Fruit fly (Drosophila melanogaster) whole organism, embryonic: ENCODE measurements around the gene roq.

Experiments used
- BEAF-32 ChIP-seq: fragments of 200-800 bp; sonication (Bioruptor generic); optimal IDR thresholded peaks from 3 replicates; lab custom pipeline; 2017; ENCODE audit warnings: missing biosample characterization, missing genetic modification characterization, mild to moderate bottlenecking, moderate library complexity, missing genetic modification reagents
- CG10462 ChIP-seq: fragments of 200-800 bp; sonication (Bioruptor generic); optimal IDR thresholded peaks from 2 replicates; lab custom pipeline; 2016; ENCODE audit warnings: missing biosample characterization, missing genetic modification characterization
- CG11695 ChIP-seq: fragments of 200-800 bp; sonication (Bioruptor generic); IDR thresholded peaks from 3 replicates; pipeline ENCODE4 v1.3.6; 2022; ENCODE audit warnings: missing biosample characterization, missing genetic modification characterization
- CG12155 ChIP-seq: fragments of 200-800 bp; sonication (Bioruptor generic); optimal IDR thresholded peaks from 3 replicates; lab custom pipeline; 2016; ENCODE audit warnings: missing biosample characterization, missing genetic modification characterization
- CG13424 ChIP-seq: fragments of 200-800 bp; sonication (Bioruptor generic); optimal IDR thresholded peaks from 2 replicates; lab custom pipeline; 2019; ENCODE audit warnings: missing biosample characterization, mild to moderate bottlenecking, missing genetic modification characterization, moderate library complexity
- CG15011 ChIP-seq: fragments of 200-800 bp; sonication (Bioruptor generic); optimal IDR thresholded peaks from 3 replicates; lab custom pipeline; 2018; ENCODE audit warnings: missing biosample characterization, mild to moderate bottlenecking, missing genetic modification characterization
- CG15696 ChIP-seq: fragments of 200-800 bp; sonication (Bioruptor generic); optimal IDR thresholded peaks from 2 replicates; lab custom pipeline; 2019; ENCODE audit warnings: missing biosample characterization, mild to moderate bottlenecking, missing genetic modification characterization, moderate library complexity
- CG18619 ChIP-seq: fragments of 200-800 bp; sonication (Bioruptor generic); optimal IDR thresholded peaks from 3 replicates; lab custom pipeline; 2017; ENCODE audit warnings: missing biosample characterization, mild to moderate bottlenecking, missing genetic modification characterization
- CG3163 ChIP-seq: fragments of 200-800 bp; sonication (Bioruptor generic); optimal IDR thresholded peaks from 3 replicates; lab custom pipeline; 2016; ENCODE audit warnings: missing biosample characterization, missing genetic modification characterization
- CG3407 ChIP-seq: fragments of 200-800 bp; sonication (Bioruptor generic); optimal IDR thresholded peaks from 2 replicates; lab custom pipeline; 2018; ENCODE audit warnings: missing biosample characterization, mild to moderate bottlenecking, missing genetic modification characterization
- CG4404 ChIP-seq: fragments of 200-800 bp; sonication (Bioruptor generic); IDR thresholded peaks from 2 replicates; pipeline ENCODE4 v1.3.6; 2022; ENCODE audit warnings: missing biosample characterization, missing genetic modification characterization
- CG5180 ChIP-seq: fragments of 200-800 bp; sonication (Bioruptor generic); optimal IDR thresholded peaks from 3 replicates; lab custom pipeline; 2017; ENCODE audit warnings: missing biosample characterization, missing genetic modification characterization, mild to moderate bottlenecking, moderate library complexity, missing genetic modification reagents
- CG6689 ChIP-seq: fragments of 200-800 bp; sonication (Bioruptor generic); IDR thresholded peaks from 2 replicates; pipeline ENCODE4 v1.3.6; 2022; ENCODE audit warnings: missing biosample characterization, missing genetic modification characterization
- CG6854 ChIP-seq: fragments of 200-800 bp; sonication (Bioruptor generic); optimal IDR thresholded peaks from 3 replicates; lab custom pipeline; 2017; ENCODE audit warnings: missing biosample characterization, mild to moderate bottlenecking, missing genetic modification characterization
- CG9797 ChIP-seq: fragments of 200-800 bp; sonication (Bioruptor generic); optimal IDR thresholded peaks from 3 replicates; lab custom pipeline; 2018; ENCODE audit warnings: missing biosample characterization, mild to moderate bottlenecking, missing genetic modification characterization
- D19A ChIP-seq: fragments of 200-800 bp; optimal IDR thresholded peaks from 3 replicates; lab custom pipeline; 2019; ENCODE audit warnings: missing biosample characterization, mild to moderate bottlenecking, missing genetic modification characterization, moderate library complexity
- Deaf1 ChIP-seq: fragments of 200-800 bp; optimal IDR thresholded peaks from 3 replicates; lab custom pipeline; 2019; ENCODE audit warnings: missing biosample characterization, mild to moderate bottlenecking, missing genetic modification characterization, moderate library complexity
- Dfd ChIP-seq, 2 experiments: fragments of >200 bp; optimal IDR thresholded peaks; 2 replicates each; lab custom pipeline; 2017; ENCODE audit warnings: missing biosample characterization in 2 of 2, missing genetic modification characterization in 2 of 2
- Drgx ChIP-seq: fragments of 200-800 bp; sonication (Bioruptor generic); IDR thresholded peaks from 2 replicates; pipeline ENCODE4 v1.3.6; 2022; ENCODE audit warnings: missing biosample characterization, missing genetic modification characterization
- Fer2 ChIP-seq: fragments of 200-800 bp; sonication (Bioruptor generic); optimal IDR thresholded peaks from 2 replicates; lab custom pipeline; 2018; ENCODE audit warnings: missing biosample characterization, mild to moderate bottlenecking, missing genetic modification characterization, moderate library complexity
- GATAe ChIP-seq: fragments of 200-800 bp; sonication (Bioruptor generic); conservative IDR thresholded peaks from 2 replicates; pipeline ENCODE4 v1.3.6; 2022; ENCODE audit warnings: missing biosample characterization, missing genetic modification characterization
- Kr ChIP-seq: fragments of 200-800 bp; sonication (Bioruptor generic); optimal IDR thresholded peaks from 2 replicates; lab custom pipeline; 2017; ENCODE audit warnings: missing biosample characterization, mild to moderate bottlenecking, missing genetic modification characterization
- Lim3 ChIP-seq: fragments of 200-800 bp; sonication (Bioruptor generic); IDR thresholded peaks from 2 replicates; pipeline ENCODE4 v1.3.6; 2022; ENCODE audit warnings: missing biosample characterization, missing genetic modification characterization
- Nf-YC ChIP-seq: fragments of 200-800 bp; optimal IDR thresholded peaks from 3 replicates; lab custom pipeline; 2019; ENCODE audit warnings: missing biosample characterization, mild to moderate bottlenecking, missing genetic modification characterization, moderate library complexity
- Pdp1 ChIP-seq, 2 experiments: fragments of 200-800 bp; sonication (Bioruptor generic); optimal IDR thresholded peaks; 3 replicates each; lab custom pipeline; 2016; ENCODE audit warnings: missing biosample characterization in 2 of 2, missing genetic modification characterization in 2 of 2, mild to moderate bottlenecking in 1 of 2, moderate library complexity in 1 of 2
- Sin3A ChIP-seq: fragments of >200 bp; optimal IDR thresholded peaks from 2 replicates; lab custom pipeline; 2018
- Six4 ChIP-seq: fragments of 200-800 bp; sonication (Bioruptor generic); optimal IDR thresholded peaks from 2 replicates; lab custom pipeline; 2016; ENCODE audit warnings: missing biosample characterization, missing genetic modification characterization
- ab ChIP-seq: fragments of 200-800 bp; sonication (Bioruptor generic); optimal IDR thresholded peaks from 2 replicates; lab custom pipeline; 2016; ENCODE audit warnings: missing biosample characterization, missing genetic modification characterization
- amos ChIP-seq: fragments of 200-800 bp; sonication (Bioruptor generic); IDR thresholded peaks from 2 replicates; pipeline ENCODE4 v1.3.6; 2022; ENCODE audit warnings: missing biosample characterization, missing genetic modification characterization; ENCODE audit not compliant: partially characterized antibody
- ara ChIP-seq: fragments of 200-800 bp; sonication (Bioruptor generic); IDR thresholded peaks from 2 replicates; pipeline ENCODE4 v1.3.6; 2022; ENCODE audit warnings: missing biosample characterization, missing genetic modification characterization
- cato ChIP-seq: fragments of 200-800 bp; sonication (Bioruptor generic); optimal IDR thresholded peaks from 2 replicates; lab custom pipeline; 2016; ENCODE audit warnings: missing biosample characterization, missing genetic modification characterization, borderline replicate concordance
- chm ChIP-seq: fragments of 200-800 bp; sonication (Bioruptor generic); IDR thresholded peaks from 2 replicates; pipeline ENCODE4 v1.3.6; 2022; ENCODE audit warnings: missing biosample characterization, missing genetic modification characterization
- crc ChIP-seq: fragments of 200-800 bp; sonication (Bioruptor generic); optimal IDR thresholded peaks from 2 replicates; lab custom pipeline; 2016; ENCODE audit warnings: missing biosample characterization, missing genetic modification characterization
- dan ChIP-seq: fragments of 200-800 bp; sonication (Bioruptor generic); IDR thresholded peaks from 2 replicates; pipeline ENCODE4 v1.3.6; 2022; ENCODE audit warnings: missing biosample characterization, missing genetic modification characterization
- dati ChIP-seq: fragments of 200-800 bp; sonication (Bioruptor generic); IDR thresholded peaks from 2 replicates; pipeline ENCODE4 v1.3.6; 2022; ENCODE audit warnings: missing biosample characterization, missing genetic modification characterization
- dpn ChIP-seq, 2 experiments: fragments of 200-800 bp; sonication (Bioruptor generic); optimal IDR thresholded peaks; 3 replicates each; lab custom pipeline; 2016; ENCODE audit warnings: missing biosample characterization in 2 of 2, missing genetic modification characterization in 2 of 2
- ems ChIP-seq: fragments of 200-800 bp; sonication (Bioruptor generic); optimal IDR thresholded peaks from 3 replicates; lab custom pipeline; 2016; ENCODE audit warnings: missing biosample characterization, missing genetic modification characterization
- exex ChIP-seq: fragments of 200-800 bp; sonication (Bioruptor generic); optimal IDR thresholded peaks from 4 replicates; lab custom pipeline; 2018; ENCODE audit warnings: missing biosample characterization, mild to moderate bottlenecking, missing genetic modification characterization, moderate library complexity
- gcm2 ChIP-seq: fragments of 200-800 bp; sonication (Bioruptor generic); optimal IDR thresholded peaks from 2 replicates; lab custom pipeline; 2016; ENCODE audit warnings: missing biosample characterization, missing genetic modification characterization
- ken ChIP-seq: fragments of 200-800 bp; sonication (Bioruptor generic); IDR thresholded peaks from 3 replicates; pipeline ENCODE4 v1.3.6; 2022; ENCODE audit warnings: missing biosample characterization, missing genetic modification characterization
- pnt ChIP-seq: fragments of 200-800 bp; sonication (Bioruptor generic); optimal IDR thresholded peaks from 3 replicates; lab custom pipeline; 2016; ENCODE audit warnings: missing biosample characterization, missing genetic modification characterization
- prd ChIP-seq, 3 experiments: fragments of >200 bp in 2 of 3; fragments of 200-800 bp in 1 of 3; sonication (Bioruptor generic) in 1 of 3; optimal IDR thresholded peaks in 2 of 3; IDR thresholded peaks in 1 of 3; 2 replicates in 2 of 3; 3 replicates in 1 of 3; pipeline versions ENCODE4 v1.3.6 to Lab custom; 2017 to 2022; ENCODE audit warnings: missing biosample characterization in 1 of 3, missing genetic modification characterization in 1 of 3
- psq ChIP-seq: fragments of 200-800 bp; sonication (Bioruptor generic); optimal IDR thresholded peaks from 2 replicates; lab custom pipeline; 2017; ENCODE audit warnings: missing biosample characterization, missing genetic modification characterization
- pzg ChIP-seq: fragments of 200-800 bp; sonication (Bioruptor generic); optimal IDR thresholded peaks from 3 replicates; lab custom pipeline; 2018; ENCODE audit warnings: missing biosample characterization, mild to moderate bottlenecking, missing genetic modification characterization, moderate library complexity
- ranshi ChIP-seq: fragments of 200-800 bp; sonication (Bioruptor generic); IDR thresholded peaks from 2 replicates; pipeline ENCODE4 v1.3.6; 2022; ENCODE audit warnings: missing biosample characterization, missing genetic modification characterization
- shn ChIP-seq: fragments of 200-800 bp; sonication (Bioruptor generic); optimal IDR thresholded peaks from 3 replicates; lab custom pipeline; 2016; ENCODE audit warnings: missing biosample characterization, missing genetic modification characterization
- tio ChIP-seq: fragments of 200-800 bp; sonication (Bioruptor generic); optimal IDR thresholded peaks from 2 replicates; lab custom pipeline; 2017; ENCODE audit warnings: missing biosample characterization, missing genetic modification characterization, inconsistent platforms
- tll ChIP-seq, 2 experiments: fragments of 200-800 bp in 1 of 2; fragments of >200 bp in 1 of 2; sonication (Bioruptor generic) in 1 of 2; optimal IDR thresholded peaks; 2 replicates each; lab custom pipeline; 2017 to 2019; ENCODE audit warnings: missing biosample characterization in 2 of 2, missing genetic modification characterization in 2 of 2, mild to moderate bottlenecking in 1 of 2, moderate library complexity in 1 of 2
- wek ChIP-seq: fragments of 200-800 bp; sonication (Bioruptor generic); optimal IDR thresholded peaks from 3 replicates; lab custom pipeline; 2018; ENCODE audit warnings: missing biosample characterization, mild to moderate bottlenecking, missing genetic modification characterization, moderate library complexity
- z ChIP-seq: fragments of 200-800 bp; sonication (Bioruptor generic); IDR thresholded peaks from 3 replicates; pipeline ENCODE4 v1.3.6; 2022; ENCODE audit warnings: missing biosample characterization, missing genetic modification characterization

The roq gene

dm6 chr3L:16328207-16328891, 50.0 kb downstream of the roq start, which contains the start of gene CG13058 (continued):
- TF ChIP-seq BEAF-32 (GFP tag; lab: Kevin White, UChicago) (no peak), GATAe (GFP tag; lab: Robert Waterston, UW) (no peak), tio (GFP tag; lab: Kevin White, UChicago) (peak; percentile 2), chm (GFP tag; lab: Robert Waterston, UW) (no peak; the same call in 1 of the 2 replicates), pnt (GFP tag; lab: Kevin White, UChicago) (no peak), CG6689 (GFP tag; lab: Robert Waterston, UW) (peak; percentile 40; the same call in 1 of the 2 replicates), CG5180 (GFP tag; lab: Kevin White, UChicago) (peak; percentile 57), ab (GFP tag; lab: Kevin White, UChicago) (no peak), CG18619 (GFP tag; lab: Kevin White, UChicago) (peak; percentile 61), Lim3 (peak; percentile 44; the same call in 1 of the 2 replicates), Fer2 (tag; lab: Kevin White, UChicago) (no peak), dati (GFP tag; lab: Robert Waterston, UW) (no peak), psq (no peak), Kr (GFP tag; lab: Kevin White, UChicago) (no peak), prd (optimal IDR thresholded peaks at IDR 0.05; lab: Kevin White, UChicago) (no peak), prd (GFP tag; IDR thresholded peaks at IDR 0.05; lab: Robert Waterston, UW) (no peak; the same call in 2 of the 3 replicates), z (GFP tag; lab: Robert Waterston, UW) (no peak), wek (GFP tag; lab: Kevin White, UChicago) (no peak), CG10462 (GFP tag; lab: Kevin White, UChicago) (no peak), CG15011 (GFP tag; lab: Kevin White, UChicago) (peak; percentile 13), Dfd (GFP tag; optimal IDR thresholded peaks at IDR 0.05; lab: Kevin White, UChicago) (no peak), CG12155 (GFP tag; lab: Kevin White, UChicago) (peak; percentile 29), ranshi (peak; percentile 73), dan (no peak), CG15696 (tag; lab: Kevin White, UChicago) (no peak), Deaf1 (no peak), ems (GFP tag; lab: Kevin White, UChicago) (no peak), Six4 (no peak), cato (GFP tag; lab: Kevin White, UChicago) (no peak), CG11695 (GFP tag; lab: Robert Waterston, UW) (peak; percentile 67), ken (GFP tag; lab: Robert Waterston, UW) (0 out of 3 replicates have a peak, but pooled peaks have one; percentile 36), tll (GFP tag; optimal IDR thresholded peaks at IDR 0.05; lab: Kevin White, UChicago) (no peak), CG13424 (tag; lab: Kevin White, UChicago) (peak; percentile 84), amos (GFP tag; lab: Robert Waterston, UW) (no peak), shn (GFP tag; lab: Kevin White, UChicago) (peak; percentile 4), pzg (GFP tag; lab: Kevin White, UChicago) (no peak), Nf-YC (tag; lab: Kevin White, UChicago) (no peak), CG9797 (no peak), D19A (tag; lab: Kevin White, UChicago) (peak; percentile 92), Sin3A (lab: Kevin White, UChicago) (no peak), CG4404 (no peak), Drgx (GFP tag; lab: Robert Waterston, UW) (peak; percentile 65), CG6854 (peak; percentile 39), crc (GFP tag; lab: Kevin White, UChicago) (no peak), CG3407 (GFP tag; lab: Kevin White, UChicago) (no peak), gcm2 (GFP tag; lab: Kevin White, UChicago) (no peak), exex (tag; lab: Kevin White, UChicago) (no peak), dpn (GFP tag; optimal IDR thresholded peaks at IDR 0.05; lab: Kevin White, UChicago) (peak in 1 of 2 experiments; percentile 48), Pdp1 (GFP tag; optimal IDR thresholded peaks at IDR 0.05; lab: Kevin White, UChicago) (no peak), ara (GFP tag; lab: Robert Waterston, UW) (no peak), CG3163 (GFP tag; lab: Kevin White, UChicago) (no peak)
